Worm (Caenorhabditis elegans) whole organism, L4 larva: ENCODE data around the gene C46F2.1.

Experiments
- F26F4.8 ChIP-seq: fragments of 200-800 bp; sonication (Bioruptor generic); conservative IDR thresholded peaks from 2 replicates; pipeline ENCODE4 v1.3.6; 2022; ENCODE audit warnings: missing genetic modification characterization, missing compliant biosample characterization
- F37D6.2 ChIP-seq: sonication (generic microtip); optimal IDR thresholded peaks from 2 replicates; lab custom pipeline; 2016; ENCODE audit warnings: mild to moderate bottlenecking, missing genetic modification characterization, missing compliant biosample characterization
- F49E8.2 ChIP-seq: sonication (generic microtip); optimal IDR thresholded peaks from 2 replicates; lab custom pipeline; 2016; ENCODE audit warnings: missing compliant biosample characterization, mild to moderate bottlenecking, missing genetic modification characterization, borderline replicate concordance
- Y105C5A.15 ChIP-seq: fragments of 200-800 bp; sonication (Bioruptor generic); IDR thresholded peaks from 2 replicates; pipeline ENCODE4 v1.3.6; 2022; ENCODE audit warnings: missing genetic modification characterization, missing compliant biosample characterization
- Y5F2A.4 ChIP-seq: fragments of 200-800 bp; sonication (Bioruptor generic); optimal IDR thresholded peaks from 2 replicates; lab custom pipeline; 2018; ENCODE audit warnings: mild to moderate bottlenecking, missing genetic modification characterization, missing compliant biosample characterization
- Y75B8A.6 ChIP-seq: fragments of 200-800 bp; sonication (Bioruptor generic); IDR thresholded peaks from 2 replicates; pipeline ENCODE4 v1.3.6; 2022; ENCODE audit warnings: missing genetic modification reagents, missing genetic modification characterization, missing compliant biosample characterization
- arid-1 ChIP-seq: fragments of 200-800 bp; sonication (Bioruptor generic); conservative IDR thresholded peaks from 2 replicates; pipeline ENCODE4 v1.3.6; 2022; ENCODE audit warnings: missing genetic modification reagents, missing genetic modification characterization, missing compliant biosample characterization
- attf-4 ChIP-seq: sonication (generic microtip); optimal IDR thresholded peaks from 3 replicates; lab custom pipeline; 2017; ENCODE audit warnings: missing biosample characterization, missing genetic modification characterization
- ceh-20 ChIP-seq: fragments of 200-800 bp; sonication (Bioruptor generic); IDR thresholded peaks from 2 replicates; pipeline ENCODE4 v1.3.6; 2022; ENCODE audit warnings: missing genetic modification reagents, missing genetic modification characterization, missing compliant biosample characterization
- ceh-28 ChIP-seq: fragments of 150-350 bp; optimal IDR thresholded peaks from 2 replicates; lab custom pipeline; 2014; ENCODE audit warnings: missing biosample characterization, missing genetic modification reagents, missing genetic modification characterization
- ceh-32 ChIP-seq: sonication (generic microtip); optimal IDR thresholded peaks from 2 replicates; lab custom pipeline; 2016; ENCODE audit warnings: mild to moderate bottlenecking, missing genetic modification characterization, missing compliant biosample characterization; ENCODE audit not compliant: poor library complexity
- ceh-62 ChIP-seq: sonication (generic microtip); optimal IDR thresholded peaks from 2 replicates; lab custom pipeline; 2017; ENCODE audit warnings: missing biosample characterization, missing genetic modification characterization
- ceh-82 ChIP-seq: sonication (generic microtip); optimal IDR thresholded peaks from 2 replicates; lab custom pipeline; 2017; ENCODE audit warnings: missing biosample characterization, missing genetic modification characterization
- cey-2 ChIP-seq: sonication (generic microtip); optimal IDR thresholded peaks from 3 replicates; lab custom pipeline; 2017; ENCODE audit warnings: missing genetic modification characterization, mild to moderate bottlenecking, missing compliant biosample characterization, antibody characterized with exemption, borderline replicate concordance; ENCODE audit not compliant: insufficient read depth
- ctbp-1 ChIP-seq: fragments of 200-800 bp; sonication (Bioruptor generic); IDR thresholded peaks from 2 replicates; pipeline ENCODE4 v1.3.6; 2022; ENCODE audit warnings: missing genetic modification reagents, missing genetic modification characterization, missing compliant biosample characterization
- daf-12 ChIP-seq: fragments of 150-350 bp; optimal IDR thresholded peaks from 2 replicates; lab custom pipeline; 2014; ENCODE audit warnings: missing biosample characterization, missing genetic modification reagents, missing genetic modification characterization
- daf-16 ChIP-seq, 3 experiments: sonication (generic microtip); optimal IDR thresholded peaks; 2 replicates each; lab custom pipeline; 2016 to 2017; ENCODE audit warnings: missing genetic modification characterization in 3 of 3, missing genetic modification reagents in 3 of 3, mild to moderate bottlenecking in 2 of 3, missing compliant biosample characterization in 2 of 3, missing biosample characterization in 1 of 3, moderate library complexity in 1 of 3
- dpl-1 ChIP-seq: fragments of 150-350 bp; optimal IDR thresholded peaks from 2 replicates; lab custom pipeline; 2014; ENCODE audit warnings: missing biosample characterization, missing genetic modification reagents, missing genetic modification characterization
- dve-1 ChIP-seq: sonication (generic microtip); optimal IDR thresholded peaks from 2 replicates; lab custom pipeline; 2017; ENCODE audit warnings: antibody characterized with exemption, mild to moderate bottlenecking, missing genetic modification characterization, missing compliant biosample characterization; ENCODE audit not compliant: insufficient read depth
- gei-8 ChIP-seq: fragments of 200-800 bp; sonication (Bioruptor generic); optimal IDR thresholded peaks from 2 replicates; lab custom pipeline; 2018; ENCODE audit warnings: mild to moderate bottlenecking, missing genetic modification characterization, missing compliant biosample characterization
- hif-1 ChIP-seq, 2 experiments: sonication (generic microtip); optimal IDR thresholded peaks; 2 replicates each; lab custom pipeline; 2016 to 2017; ENCODE audit warnings: missing compliant biosample characterization in 2 of 2, missing genetic modification characterization in 2 of 2, missing genetic modification reagents in 2 of 2, missing genotype in 2 of 2, mild to moderate bottlenecking in 1 of 2
- hlh-11 ChIP-seq: fragments of 200-800 bp; sonication (Bioruptor generic); optimal IDR thresholded peaks from 2 replicates; lab custom pipeline; 2018; ENCODE audit warnings: mild to moderate bottlenecking, missing genetic modification characterization, missing compliant biosample characterization
- hlh-30 ChIP-seq: sonication (generic microtip); optimal IDR thresholded peaks from 2 replicates; lab custom pipeline; 2017; ENCODE audit warnings: antibody characterized with exemption, mild to moderate bottlenecking, missing genetic modification characterization, missing compliant biosample characterization; ENCODE audit not compliant: insufficient read depth
- hmg-1.1 ChIP-seq: fragments of 200-800 bp; sonication (Bioruptor generic); IDR thresholded peaks from 2 replicates; pipeline ENCODE4 v1.3.6; 2022; ENCODE audit warnings: missing genetic modification reagents, missing genetic modification characterization, missing compliant biosample characterization
- lin-29 ChIP-seq: fragments of 200-800 bp; sonication (Bioruptor generic); IDR thresholded peaks from 2 replicates; pipeline ENCODE4 v1.3.6; 2022; ENCODE audit warnings: missing genetic modification reagents, missing genetic modification characterization, missing compliant biosample characterization
- lir-3 ChIP-seq: sonication (generic microtip); optimal IDR thresholded peaks from 2 replicates; lab custom pipeline; 2016; ENCODE audit warnings: mild to moderate bottlenecking, missing genetic modification characterization, missing compliant biosample characterization
- lsy-2 ChIP-seq, 2 experiments: fragments of 150-350 bp in 1 of 2; sonication (generic microtip) in 1 of 2; optimal IDR thresholded peaks; 2 replicates each; lab custom pipeline; 2014 to 2017; ENCODE audit warnings: missing biosample characterization in 2 of 2, missing genetic modification characterization in 2 of 2
- madf-5 ChIP-seq, 2 experiments: fragments of 200-800 bp; sonication (Bioruptor generic); IDR thresholded peaks; 2 replicates each; pipeline ENCODE4 v1.3.6; 2022; ENCODE audit warnings: missing compliant biosample characterization in 2 of 2, missing genetic modification characterization in 2 of 2
- mdl-1 ChIP-seq, 2 experiments: fragments of 150-350 bp in 1 of 2; sonication (generic microtip) in 1 of 2; optimal IDR thresholded peaks; 2 replicates each; lab custom pipeline; 2014 to 2017; ENCODE audit warnings: missing biosample characterization in 2 of 2, missing genetic modification characterization in 2 of 2
- mes-2 ChIP-seq: sonication (generic microtip); optimal IDR thresholded peaks from 2 replicates; lab custom pipeline; 2016; ENCODE audit warnings: missing genotype, mild to moderate bottlenecking, missing genetic modification characterization, missing compliant biosample characterization; ENCODE audit not compliant: poor library complexity, severe bottlenecking
- nhr-10 ChIP-seq: fragments of 150-350 bp; optimal IDR thresholded peaks from 2 replicates; lab custom pipeline; 2014; ENCODE audit warnings: missing biosample characterization, missing genetic modification characterization
- nhr-102 ChIP-seq: sonication (generic microtip); optimal IDR thresholded peaks from 2 replicates; lab custom pipeline; 2016; ENCODE audit warnings: mild to moderate bottlenecking, missing genetic modification characterization, moderate library complexity, missing compliant biosample characterization
- nhr-28 ChIP-seq: fragments of 150-350 bp; optimal IDR thresholded peaks from 2 replicates; lab custom pipeline; 2014; ENCODE audit warnings: missing biosample characterization, missing genetic modification characterization
- nhr-42 ChIP-seq: fragments of 200-800 bp; sonication (Bioruptor generic); IDR thresholded peaks from 2 replicates; pipeline ENCODE4 v1.3.6; 2022; ENCODE audit warnings: missing genetic modification characterization, missing compliant biosample characterization
- nhr-48 ChIP-seq: sonication (generic microtip); optimal IDR thresholded peaks from 2 replicates; lab custom pipeline; 2016; ENCODE audit warnings: mild to moderate bottlenecking, missing genetic modification characterization, missing compliant biosample characterization
- nhr-6 ChIP-seq: fragments of 150-350 bp; optimal IDR thresholded peaks from 2 replicates; lab custom pipeline; 2014; ENCODE audit warnings: missing biosample characterization, missing genetic modification characterization
- php-3 ChIP-seq: fragments of 200-800 bp; sonication (Bioruptor generic); IDR thresholded peaks from 2 replicates; pipeline ENCODE4 v1.3.6; 2022; ENCODE audit warnings: missing genetic modification reagents, missing genetic modification characterization, missing compliant biosample characterization
- pqm-1 ChIP-seq: sonication (generic microtip); optimal IDR thresholded peaks from 2 replicates; lab custom pipeline; 2017; ENCODE audit warnings: missing biosample characterization, missing genetic modification characterization
- set-16 ChIP-seq: fragments of 200-800 bp; sonication (Bioruptor generic); IDR thresholded peaks from 2 replicates; pipeline ENCODE4 v1.3.6; 2022; ENCODE audit warnings: missing genetic modification reagents, missing genetic modification characterization, missing compliant biosample characterization
- spr-1 ChIP-seq: sonication (generic microtip); optimal IDR thresholded peaks from 2 replicates; lab custom pipeline; 2016; ENCODE audit warnings: mild to moderate bottlenecking, missing genetic modification characterization, missing compliant biosample characterization
- tag-97 ChIP-seq: fragments of 200-800 bp; sonication (Bioruptor generic); IDR thresholded peaks from 2 replicates; pipeline ENCODE4 v1.3.6; 2022; ENCODE audit warnings: missing genetic modification characterization, missing compliant biosample characterization
- tra-1 ChIP-seq: fragments of 200-800 bp; sonication (Bioruptor generic); IDR thresholded peaks from 2 replicates; pipeline ENCODE4 v1.3.6; 2022; ENCODE audit warnings: missing genetic modification reagents, missing genetic modification characterization, missing compliant biosample characterization
- unc-62 ChIP-seq, 3 experiments: fragments of 150-350 bp in 1 of 3; sonication (generic microtip); optimal IDR thresholded peaks in 2 of 3; peaks in 1 of 3; 1 replicate in 1 of 3; 2 replicates in 2 of 3; lab custom pipeline; 2014 to 2017; ENCODE audit warnings: missing biosample characterization in 3 of 3, missing genetic modification characterization in 3 of 3, missing genetic modification reagents in 3 of 3, missing genotype in 1 of 3
- zfp-2 ChIP-seq: sonication (generic microtip); optimal IDR thresholded peaks from 2 replicates; lab custom pipeline; 2016; ENCODE audit warnings: mild to moderate bottlenecking, missing genetic modification characterization, missing compliant biosample characterization
- zfp-3 ChIP-seq: fragments of 200-800 bp; sonication (Bioruptor generic); conservative IDR thresholded peaks from 2 replicates; pipeline ENCODE4 v1.3.6; 2022; ENCODE audit warnings: missing genetic modification reagents, missing genetic modification characterization, missing compliant biosample characterization
- zip-11 ChIP-seq: fragments of 200-800 bp; sonication (Bioruptor generic); IDR thresholded peaks from 2 replicates; pipeline ENCODE4 v1.3.6; 2022; ENCODE audit warnings: missing genetic modification characterization, missing compliant biosample characterization

The C46F2.1 gene

ce11 chrX:8077748-8078147, at the start of gene C46F2.1:
C46F2.1 (plus strand) TSS chrX:8078048.
- TF ChIP-seq dve-1 (tag; lab: Kevin White, UChicago): peak; percentile 45
- TF ChIP-seq lsy-2 (tag; optimal IDR thresholded peaks at IDR 0.05; lab: Kevin White, UChicago): no peak
- no peak for TF ChIP-seq daf-16 (GFP tag; optimal IDR thresholded peaks at IDR 0.05; lab: Kevin White, UChicago)
- peak; percentile 30 for TF ChIP-seq daf-16 (tag; optimal IDR thresholded peaks at IDR 0.05; lab: Kevin White, UChicago)
- TF ChIP-seq F26F4.8 (GFP tag; lab: Robert Waterston, UW): no peak
- no peak for TF ChIP-seq zip-11
- no peak for TF ChIP-seq set-16
- TF ChIP-seq hlh-11 (tag; lab: Kevin White, UChicago): peak; percentile 9
- no peak for TF ChIP-seq gei-8

ce11 chrX:8029080-8029479, 48.8 kb upstream of the C46F2.1 start, which contains the start of gene C34D10.1:
C34D10.1 (plus strand) TSS chrX:8029479.
- TF ChIP-seq nhr-28 (tag; lab: Kevin White, UChicago): peak; percentile 69
- peak; percentile 65 for TF ChIP-seq mes-2 (tag; lab: Kevin White, UChicago)
- TF ChIP-seq daf-12: no peak
- no peak for TF ChIP-seq ceh-28
- TF ChIP-seq ceh-20 (GFP tag; lab: Robert Waterston, UW): peak; percentile 80
- no peak for TF ChIP-seq daf-16 (GFP tag; optimal IDR thresholded peaks at IDR 0.05; lab: Kevin White, UChicago)
- peak; percentile 56 for TF ChIP-seq daf-16 (tag; optimal IDR thresholded peaks at IDR 0.05; lab: Kevin White, UChicago)
- TF ChIP-seq attf-4: no peak
- no peak for TF ChIP-seq Y5F2A.4
- peak; percentile 57 for TF ChIP-seq ctbp-1
- peak in 1 of 2 experiments; percentile 32 for TF ChIP-seq unc-62 (GFP tag; optimal IDR thresholded peaks at IDR 0.05 in 1 of 2; lab: Kevin White, UChicago)
- TF ChIP-seq unc-62 (tag; optimal IDR thresholded peaks at IDR 0.05; lab: Kevin White, UChicago): no peak
- no peak for TF ChIP-seq php-3 (GFP tag; lab: Robert Waterston, UW)
- no peak for TF ChIP-seq ceh-62 (tag; lab: Kevin White, UChicago)
- TF ChIP-seq Y75B8A.6 (GFP tag; lab: Robert Waterston, UW): no peak
- TF ChIP-seq mdl-1 (tag; optimal IDR thresholded peaks at IDR 0.05; lab: Kevin White, UChicago): peak in 1 of 2 experiments; percentile 73
- no peak for TF ChIP-seq set-16
- TF ChIP-seq lir-3 (tag; lab: Kevin White, UChicago): no peak
- no peak for TF ChIP-seq cey-2
- TF ChIP-seq dve-1 (tag; lab: Kevin White, UChicago): peak; percentile 64
- TF ChIP-seq madf-5 (GFP tag; IDR thresholded peaks at IDR 0.05; lab: Robert Waterston, UW): no peak
- peak; percentile 20 for TF ChIP-seq nhr-10 (tag; lab: Kevin White, UChicago)
- TF ChIP-seq F49E8.2 (tag; lab: Kevin White, UChicago): no peak
- no peak for TF ChIP-seq tag-97 (GFP tag; lab: Robert Waterston, UW)
- TF ChIP-seq pqm-1 (tag; lab: Kevin White, UChicago): no peak
- TF ChIP-seq nhr-48 (tag; lab: Kevin White, UChicago): peak; percentile 26
- 0 out of 2 replicates have a peak, but pooled peaks have one; percentile 18 for TF ChIP-seq lin-29
- peak; percentile 88 for TF ChIP-seq hlh-30 (tag; lab: Kevin White, UChicago)
- TF ChIP-seq spr-1 (tag; lab: Kevin White, UChicago): no peak
- peak; percentile 37 for TF ChIP-seq dpl-1 (GFP tag; lab: Kevin White, UChicago)
- TF ChIP-seq zfp-3 (GFP tag; lab: Robert Waterston, UW): 0 out of 2 replicates have a peak, but pooled peaks have one; percentile 54
- TF ChIP-seq hmg-1.1 (GFP tag; lab: Robert Waterston, UW): peak; percentile 78
- peak; percentile 77 for TF ChIP-seq nhr-6 (tag; lab: Kevin White, UChicago)
- peak; percentile 26 for TF ChIP-seq nhr-102 (tag; lab: Kevin White, UChicago)
- TF ChIP-seq nhr-42 (GFP tag; lab: Robert Waterston, UW): no peak
- no peak for TF ChIP-seq F37D6.2
- TF ChIP-seq hif-1 (tag; optimal IDR thresholded peaks at IDR 0.05; lab: Kevin White, UChicago): peak in 1 of 2 experiments; percentile 46
- peak; percentile 88 for TF ChIP-seq hlh-11 (tag; lab: Kevin White, UChicago)
- TF ChIP-seq Y105C5A.15 (GFP tag; lab: Robert Waterston, UW): no peak
- peak in 1 of 2 experiments; percentile 73 for TF ChIP-seq lsy-2 (tag; optimal IDR thresholded peaks at IDR 0.05; lab: Kevin White, UChicago)
- no peak for TF ChIP-seq ceh-32 (tag; lab: Kevin White, UChicago)
- TF ChIP-seq arid-1 (GFP tag; lab: Robert Waterston, UW): no peak; the same call in 1 of the 2 replicates
- TF ChIP-seq ceh-82 (tag; lab: Kevin White, UChicago): no peak
- TF ChIP-seq zfp-2 (tag; lab: Kevin White, UChicago): no peak
- TF ChIP-seq tra-1: 0 out of 2 replicates have a peak, but pooled peaks have one; percentile 61
